Fruit fly (Drosophila melanogaster) whole organism, embryonic: Measurements from ENCODE around the gene da.

Source experiments
- CG10147 ChIP-seq: fragments of 200-800 bp; sonication (Bioruptor generic); optimal IDR thresholded peaks from 2 replicates; lab custom pipeline; 2019; ENCODE audit warnings: missing biosample characterization, mild to moderate bottlenecking, missing genetic modification characterization, moderate library complexity
- CG10565 ChIP-seq: fragments of 200-800 bp; sonication (Bioruptor generic); optimal IDR thresholded peaks from 3 replicates; lab custom pipeline; 2016; ENCODE audit warnings: missing biosample characterization, mild to moderate bottlenecking, missing genetic modification characterization
- CG11085 ChIP-seq: fragments of 200-800 bp; sonication (Bioruptor generic); IDR thresholded peaks from 2 replicates; pipeline ENCODE4 v1.3.6; 2022; ENCODE audit warnings: missing biosample characterization, missing genetic modification characterization
- CG11456 ChIP-seq: fragments of 200-800 bp; sonication (Bioruptor generic); IDR thresholded peaks from 3 replicates; pipeline ENCODE4 v1.3.6; 2022; ENCODE audit warnings: missing biosample characterization, missing genetic modification characterization
- CG12219 ChIP-seq: fragments of 200-800 bp; sonication (Bioruptor generic); optimal IDR thresholded peaks from 3 replicates; lab custom pipeline; 2018; ENCODE audit warnings: missing biosample characterization, mild to moderate bottlenecking, missing genetic modification characterization
- CG12299 ChIP-seq: fragments of 200-800 bp; sonication (Bioruptor generic); optimal IDR thresholded peaks from 2 replicates; lab custom pipeline; 2018; ENCODE audit warnings: missing biosample characterization, mild to moderate bottlenecking, missing genetic modification characterization
- CG1233 ChIP-seq: fragments of 200-800 bp; sonication (Bioruptor generic); optimal IDR thresholded peaks from 4 replicates; lab custom pipeline; 2018; ENCODE audit warnings: missing biosample characterization, mild to moderate bottlenecking, missing genetic modification characterization
- CG12391 ChIP-seq: fragments of 200-800 bp; sonication (Bioruptor generic); optimal IDR thresholded peaks from 3 replicates; lab custom pipeline; 2018; ENCODE audit warnings: missing biosample characterization, mild to moderate bottlenecking, missing genetic modification characterization, moderate library complexity
- CG14710 ChIP-seq: fragments of 200-800 bp; sonication (Bioruptor generic); optimal IDR thresholded peaks from 3 replicates; lab custom pipeline; 2019; ENCODE audit warnings: missing biosample characterization, mild to moderate bottlenecking, missing genetic modification characterization, moderate library complexity
- CG1529 ChIP-seq: fragments of 200-800 bp; sonication (Bioruptor generic); optimal IDR thresholded peaks from 3 replicates; lab custom pipeline; 2018; ENCODE audit warnings: missing biosample characterization, missing genetic modification characterization
- CG15601 ChIP-seq: fragments of 200-800 bp; sonication (Bioruptor generic); optimal IDR thresholded peaks from 3 replicates; lab custom pipeline; 2019; ENCODE audit warnings: missing biosample characterization, mild to moderate bottlenecking, missing genetic modification characterization, moderate library complexity
- CG17361 ChIP-seq: fragments of 200-800 bp; sonication (Bioruptor generic); IDR thresholded peaks from 3 replicates; pipeline ENCODE4 v1.3.6; 2022; ENCODE audit warnings: missing biosample characterization, missing genetic modification characterization
- CG17612 ChIP-seq: fragments of 200-800 bp; sonication (Bioruptor generic); IDR thresholded peaks from 2 replicates; pipeline ENCODE4 v1.3.6; 2022; ENCODE audit warnings: missing biosample characterization, missing genetic modification characterization
- CG31224 ChIP-seq: fragments of 200-800 bp; sonication (Bioruptor generic); IDR thresholded peaks from 2 replicates; pipeline ENCODE4 v1.3.6; 2022; ENCODE audit warnings: missing biosample characterization, missing genetic modification characterization
- CG3281 ChIP-seq: fragments of 200-800 bp; sonication (Bioruptor generic); optimal IDR thresholded peaks from 3 replicates; lab custom pipeline; 2017; ENCODE audit warnings: missing biosample characterization, mild to moderate bottlenecking, missing genetic modification characterization
- CG33213 ChIP-seq: fragments of 200-800 bp; sonication (Bioruptor generic); optimal IDR thresholded peaks from 3 replicates; lab custom pipeline; 2016; ENCODE audit warnings: missing biosample characterization, missing genetic modification characterization
- CG3726 ChIP-seq: fragments of 200-800 bp; sonication (Bioruptor generic); IDR thresholded peaks from 3 replicates; pipeline ENCODE4, ENCODE4 v1.3.6; 2022; ENCODE audit warnings: missing biosample characterization, missing genetic modification characterization
- CG6175 ChIP-seq: fragments of 200-800 bp; sonication (Bioruptor generic); IDR thresholded peaks from 3 replicates; pipeline ENCODE4 v1.3.6; 2022; ENCODE audit warnings: missing biosample characterization, missing genetic modification characterization
- CG6689 ChIP-seq: fragments of 200-800 bp; sonication (Bioruptor generic); IDR thresholded peaks from 2 replicates; pipeline ENCODE4 v1.3.6; 2022; ENCODE audit warnings: missing biosample characterization, missing genetic modification characterization
- CG7372 ChIP-seq: fragments of 200-800 bp; sonication (Bioruptor generic); IDR thresholded peaks from 2 replicates; pipeline ENCODE4 v1.3.6; 2022; ENCODE audit warnings: missing biosample characterization, missing genetic modification characterization
- CG7556 ChIP-seq: fragments of 200-800 bp; sonication (Bioruptor generic); optimal IDR thresholded peaks from 2 replicates; lab custom pipeline; 2017; ENCODE audit warnings: missing biosample characterization, mild to moderate bottlenecking, missing genetic modification characterization
- CG7839 ChIP-seq: fragments of 200-800 bp; sonication (Bioruptor generic); optimal IDR thresholded peaks from 3 replicates; lab custom pipeline; 2018; ENCODE audit warnings: missing biosample characterization, mild to moderate bottlenecking, missing genetic modification characterization, moderate library complexity
- CG8388 ChIP-seq: fragments of 200-800 bp; sonication (Bioruptor generic); optimal IDR thresholded peaks from 2 replicates; lab custom pipeline; 2019; ENCODE audit warnings: missing biosample characterization, mild to moderate bottlenecking, missing genetic modification characterization, moderate library complexity
- CG9797 ChIP-seq: fragments of 200-800 bp; sonication (Bioruptor generic); optimal IDR thresholded peaks from 3 replicates; lab custom pipeline; 2018; ENCODE audit warnings: missing biosample characterization, mild to moderate bottlenecking, missing genetic modification characterization
- CTCF ChIP-seq: fragments of 200-800 bp; sonication (Bioruptor generic); optimal IDR thresholded peaks from 2 replicates; lab custom pipeline; 2017; ENCODE audit warnings: missing biosample characterization, mild to moderate bottlenecking, missing genetic modification characterization, moderate library complexity
- D19A ChIP-seq: fragments of 200-800 bp; optimal IDR thresholded peaks from 3 replicates; lab custom pipeline; 2019; ENCODE audit warnings: missing biosample characterization, mild to moderate bottlenecking, missing genetic modification characterization, moderate library complexity
- Dfd ChIP-seq, 2 experiments: fragments of >200 bp; optimal IDR thresholded peaks; 2 replicates each; lab custom pipeline; 2017; ENCODE audit warnings: missing biosample characterization in 2 of 2, missing genetic modification characterization in 2 of 2
- Dip2 ChIP-seq: fragments of 200-800 bp; sonication (Bioruptor generic); IDR thresholded peaks from 2 replicates; pipeline ENCODE4 v1.3.6; 2022; ENCODE audit warnings: missing biosample characterization, missing genetic modification characterization
- ERR ChIP-seq: fragments of 200-800 bp; sonication (Bioruptor generic); optimal IDR thresholded peaks from 2 replicates; lab custom pipeline; 2016; ENCODE audit warnings: missing biosample characterization, missing genetic modification characterization
- Fer3 ChIP-seq: fragments of 200-800 bp; sonication (Bioruptor generic); optimal IDR thresholded peaks from 2 replicates; lab custom pipeline; 2018; ENCODE audit warnings: missing biosample characterization, mild to moderate bottlenecking, missing genetic modification characterization, moderate library complexity
- H2.0 ChIP-seq: fragments of 200-800 bp; sonication (Bioruptor generic); IDR thresholded peaks from 2 replicates; pipeline ENCODE4 v1.3.6; 2022; ENCODE audit warnings: missing biosample characterization, missing genetic modification characterization
- Med ChIP-seq: fragments of 200-800 bp; sonication (Bioruptor generic); peaks from one replicate; lab custom pipeline; 2016; ENCODE audit warnings: missing biosample characterization, missing genetic modification characterization, mild to moderate bottlenecking, inconsistent platforms, moderate library complexity
- Nf-YB ChIP-seq: fragments of 200-800 bp; sonication (Bioruptor generic); optimal IDR thresholded peaks from 3 replicates; lab custom pipeline; 2019; ENCODE audit warnings: missing biosample characterization, mild to moderate bottlenecking, missing genetic modification characterization, moderate library complexity
- Oli ChIP-seq: fragments of 200-800 bp; sonication (Bioruptor generic); optimal IDR thresholded peaks from 2 replicates; lab custom pipeline; 2018; ENCODE audit warnings: missing biosample characterization, mild to moderate bottlenecking, missing genetic modification characterization, moderate library complexity
- Spps ChIP-seq: fragments of 200-800 bp; sonication (Bioruptor generic); optimal IDR thresholded peaks from 2 replicates; lab custom pipeline; 2018; ENCODE audit warnings: missing biosample characterization, mild to moderate bottlenecking, missing genetic modification characterization
- Ssrp ChIP-seq: fragments of 200-800 bp; sonication (Bioruptor generic); optimal IDR thresholded peaks from 2 replicates; lab custom pipeline; 2018; ENCODE audit warnings: missing biosample characterization, mild to moderate bottlenecking, missing genetic modification characterization, moderate library complexity
- ac ChIP-seq: fragments of 200-800 bp; sonication (Bioruptor generic); optimal IDR thresholded peaks from 3 replicates; lab custom pipeline; 2017; ENCODE audit warnings: missing biosample characterization, mild to moderate bottlenecking, missing genetic modification characterization
- al ChIP-seq: fragments of 200-800 bp; sonication (Bioruptor generic); IDR thresholded peaks from 2 replicates; pipeline ENCODE4 v1.3.6; 2022; ENCODE audit warnings: missing biosample characterization, missing genetic modification characterization
- bsh ChIP-seq, 2 experiments: fragments of 200-800 bp; sonication (Bioruptor generic); optimal IDR thresholded peaks; 2 replicates each; lab custom pipeline; 2017 to 2018; ENCODE audit warnings: mild to moderate bottlenecking in 2 of 2, missing biosample characterization in 2 of 2, missing genetic modification characterization in 2 of 2, moderate library complexity in 1 of 2
- chif ChIP-seq, 2 experiments: fragments of 200-800 bp; sonication (Bioruptor generic); optimal IDR thresholded peaks; 3 replicates each; lab custom pipeline; 2016; ENCODE audit warnings: missing biosample characterization in 2 of 2, missing genetic modification characterization in 2 of 2
- ewg ChIP-seq: fragments of 200-800 bp; sonication (Bioruptor generic); optimal IDR thresholded peaks from 3 replicates; lab custom pipeline; 2017; ENCODE audit warnings: mild to moderate bottlenecking, missing biosample characterization, missing genetic modification reagents, missing genetic modification characterization
- gcm ChIP-seq: fragments of 200-800 bp; sonication (Bioruptor generic); optimal IDR thresholded peaks from 2 replicates; lab custom pipeline; 2019; ENCODE audit warnings: missing biosample characterization, mild to moderate bottlenecking, missing genetic modification characterization, moderate library complexity
- grn ChIP-seq: fragments of 200-800 bp; sonication (Bioruptor generic); optimal IDR thresholded peaks from 3 replicates; lab custom pipeline; 2017; ENCODE audit warnings: missing biosample characterization, missing genetic modification characterization
- ind ChIP-seq: fragments of 200-800 bp; sonication (Bioruptor generic); optimal IDR thresholded peaks from 3 replicates; lab custom pipeline; 2016; ENCODE audit warnings: missing biosample characterization, missing genetic modification characterization
- knrl ChIP-seq: fragments of 200-800 bp; sonication (Bioruptor generic); IDR thresholded peaks from 3 replicates; pipeline ENCODE4 v1.3.6; 2022; ENCODE audit warnings: missing biosample characterization, missing genetic modification characterization; ENCODE audit not compliant: partially characterized antibody
- nom ChIP-seq: fragments of 200-800 bp; sonication (Bioruptor generic); optimal IDR thresholded peaks from 2 replicates; lab custom pipeline; 2017; ENCODE audit warnings: missing biosample characterization, missing genetic modification characterization, mild to moderate bottlenecking, moderate library complexity, missing genetic modification reagents
- pnt ChIP-seq: fragments of 200-800 bp; sonication (Bioruptor generic); optimal IDR thresholded peaks from 3 replicates; lab custom pipeline; 2016; ENCODE audit warnings: missing biosample characterization, missing genetic modification characterization
- schlank ChIP-seq: fragments of 200-800 bp; sonication (Bioruptor generic); optimal IDR thresholded peaks from 2 replicates; lab custom pipeline; 2018; ENCODE audit warnings: missing biosample characterization, mild to moderate bottlenecking, missing genetic modification characterization
- sima ChIP-seq: fragments of 200-800 bp; sonication (Bioruptor generic); optimal IDR thresholded peaks from 2 replicates; lab custom pipeline; 2016; ENCODE audit warnings: missing biosample characterization, missing genetic modification characterization
- tgo ChIP-seq: fragments of 200-800 bp; sonication (Bioruptor generic); IDR thresholded peaks from 3 replicates; pipeline ENCODE4 v1.3.6; 2022; ENCODE audit warnings: missing biosample characterization, missing genetic modification characterization
- wdn ChIP-seq: fragments of 200-800 bp; sonication (Bioruptor generic); IDR thresholded peaks from 2 replicates; pipeline ENCODE4 v1.3.6; 2022; ENCODE audit warnings: missing biosample characterization, missing genetic modification characterization
- zfh2 ChIP-seq: fragments of 200-800 bp; sonication (Bioruptor generic); optimal IDR thresholded peaks from 2 replicates; lab custom pipeline; 2016; ENCODE audit warnings: missing biosample characterization, missing genetic modification characterization

Gene da

dm6 chr2L:10351130-10351529 lies 36.8 kb upstream of the da start (continued):
- peak; percentile 21 for TF ChIP-seq Nf-YB
- no peak for TF ChIP-seq Fer3 (tag; lab: Kevin White, UChicago)
- no peak for TF ChIP-seq CG3281 (GFP tag; lab: Kevin White, UChicago)
- TF ChIP-seq CTCF (GFP tag; lab: Kevin White, UChicago) = no peak
- no peak for TF ChIP-seq ERR
- no peak for TF ChIP-seq CG10147
- TF ChIP-seq schlank (tag; lab: Kevin White, UChicago) = no peak
- TF ChIP-seq ind = no peak
- TF ChIP-seq CG6175 (GFP tag; lab: Robert Waterston, UW) = no peak
- peak in 1 of 2 experiments; percentile 51 for TF ChIP-seq bsh (GFP tag; optimal IDR thresholded peaks at IDR 0.05; lab: Kevin White, UChicago)
- no peak for TF ChIP-seq CG10565
- TF ChIP-seq grn = no peak
- TF ChIP-seq ewg (GFP tag; lab: Kevin White, UChicago) = peak; percentile 13
- peak; percentile 20 for TF ChIP-seq CG1529 (GFP tag; lab: Kevin White, UChicago)
- TF ChIP-seq Dfd (GFP tag; optimal IDR thresholded peaks at IDR 0.05; lab: Kevin White, UChicago) = no peak
- TF ChIP-seq CG33213 = no peak
- TF ChIP-seq pnt = peak; percentile 2
- TF ChIP-seq Oli = peak; percentile 25
- peak; percentile 36 for TF ChIP-seq CG15601 (tag; lab: Kevin White, UChicago)
- peak; percentile 38; the same call in 1 of the 2 replicates for TF ChIP-seq CG6689 (GFP tag; lab: Robert Waterston, UW)
- no peak for TF ChIP-seq al (GFP tag; lab: Robert Waterston, UW)
- TF ChIP-seq CG17361 (GFP tag; lab: Robert Waterston, UW) = peak; percentile 44; the same call in 1 of the 3 replicates
- TF ChIP-seq zfh2 (GFP tag; lab: Kevin White, UChicago) = no peak
- peak; percentile 23 for TF ChIP-seq CG12391 (tag; lab: Kevin White, UChicago)
- peak; percentile 99 for TF ChIP-seq D19A
- TF ChIP-seq CG7839 (tag; lab: Kevin White, UChicago) = no peak
- TF ChIP-seq gcm (GFP tag; lab: Kevin White, UChicago) = peak; percentile 32
- TF ChIP-seq CG12219 = peak; percentile 29
- TF ChIP-seq CG3726 = no peak
- no peak for TF ChIP-seq knrl
- TF ChIP-seq CG17612 (GFP tag; lab: Robert Waterston, UW) = no peak
- TF ChIP-seq CG14710 (tag; lab: Kevin White, UChicago) = peak; percentile 48
- no peak for TF ChIP-seq Spps
- no peak for TF ChIP-seq CG11456
- TF ChIP-seq CG11085 (GFP tag; lab: Robert Waterston, UW) = no peak
- no peak for TF ChIP-seq CG7372
- TF ChIP-seq wdn (GFP tag; lab: Robert Waterston, UW) = no peak
- TF ChIP-seq CG31224 (GFP tag; lab: Robert Waterston, UW) = no peak
- no peak for TF ChIP-seq H2.0 (GFP tag; lab: Robert Waterston, UW)
- peak in 1 of 2 experiments; percentile 2 for TF ChIP-seq chif (GFP tag; optimal IDR thresholded peaks at IDR 0.05; lab: Kevin White, UChicago)
- TF ChIP-seq sima (GFP tag; lab: Kevin White, UChicago) = no peak
- TF ChIP-seq nom (GFP tag; lab: Kevin White, UChicago) = no peak
- no peak for TF ChIP-seq Dip2 (GFP tag; lab: Robert Waterston, UW)
- peak; percentile 61 for TF ChIP-seq Med (GFP tag; lab: Kevin White, UChicago)
- peak; percentile 29 for TF ChIP-seq CG8388 (GFP tag; lab: Kevin White, UChicago)
- no peak for TF ChIP-seq CG9797 (GFP tag; lab: Kevin White, UChicago)
- TF ChIP-seq ac (GFP tag; lab: Kevin White, UChicago) = no peak
- no peak for TF ChIP-seq CG7556 (GFP tag; lab: Kevin White, UChicago)
- peak; percentile 36; the same call in 1 of the 3 replicates for TF ChIP-seq tgo (GFP tag; lab: Robert Waterston, UW)
- TF ChIP-seq Ssrp (tag; lab: Kevin White, UChicago) = peak; percentile 61
- TF ChIP-seq CG1233 (GFP tag; lab: Kevin White, UChicago) = no peak
- TF ChIP-seq CG12299 (tag; lab: Kevin White, UChicago) = no peak
